Fruit fly (Drosophila melanogaster): ENCODE data around the gene Patsas.

DNA sequence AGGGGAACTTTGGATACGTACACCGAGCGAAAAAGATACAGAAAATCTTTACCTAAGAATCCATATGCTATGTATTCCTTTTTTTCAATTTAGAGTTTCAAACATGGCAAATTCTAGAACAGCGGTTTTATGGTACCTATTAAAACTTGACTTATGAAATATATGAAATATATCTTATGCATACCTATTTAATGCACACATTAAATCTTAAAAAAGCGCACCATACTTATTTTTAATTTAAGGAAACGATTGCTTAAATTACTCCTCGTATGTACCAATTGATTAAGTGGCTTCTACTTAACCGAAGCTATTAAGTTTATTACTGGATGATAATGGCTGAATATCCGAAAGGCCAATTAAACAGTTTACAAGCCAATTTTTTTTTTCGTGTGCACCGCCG, 16.9 kb upstream of the Patsas start:
- TF ChIP-seq woc (GFP tag; optimal IDR thresholded peaks at IDR 0.05), result no peak
- no peak for TF ChIP-seq Sp1 (GFP tag; optimal IDR thresholded peaks at IDR 0.05)
- no peak for TF ChIP-seq sage (GFP tag; optimal IDR thresholded peaks at IDR 0.05)
- no peak for TF ChIP-seq Dif (GFP tag; optimal IDR thresholded peaks at IDR 0.05; ENCODE audit: partially characterized antibody)
- no peak for TF ChIP-seq Vsx2 (GFP tag; optimal IDR thresholded peaks at IDR 0.05; ENCODE audit: partially characterized antibody)
- TF ChIP-seq Abd-B (GFP tag; optimal IDR thresholded peaks at IDR 0.05), result no peak
- no peak for TF ChIP-seq rgr (GFP tag; optimal IDR thresholded peaks at IDR 0.05)
- TF ChIP-seq h (GFP tag; optimal IDR thresholded peaks at IDR 0.05), result no peak
- no peak for TF ChIP-seq br (GFP tag; optimal IDR thresholded peaks at IDR 0.05)
- no peak for TF ChIP-seq Jra (GFP tag; optimal IDR thresholded peaks at IDR 0.05)

All from whole organism, wandering third instar larva.